Worm (Caenorhabditis elegans) whole organism, L2 larva: ENCODE results near the gene srx-134.

Experiments
- R02D3.7 ChIP-seq: fragments of 150-350 bp; optimal IDR thresholded peaks from 2 replicates; lab custom pipeline; 2014; ENCODE audit warnings: missing biosample characterization, missing genetic modification characterization
- ZK546.5 ChIP-seq: sonication (generic microtip); optimal IDR thresholded peaks from 2 replicates; lab custom pipeline; 2017; ENCODE audit warnings: missing biosample characterization, missing genetic modification characterization
- alr-1 ChIP-seq: fragments of 150-350 bp; optimal IDR thresholded peaks from 2 replicates; lab custom pipeline; 2014; ENCODE audit warnings: missing biosample characterization, missing genetic modification characterization
- aly-2 ChIP-seq: fragments of 150-350 bp; optimal IDR thresholded peaks from 2 replicates; lab custom pipeline; 2014; ENCODE audit warnings: missing biosample characterization, missing genetic modification characterization
- ama-1 ChIP-seq: fragments of 150-350 bp; optimal IDR thresholded peaks from 2 replicates; lab custom pipeline; 2018; ENCODE audit warnings: inconsistent platforms
- ceh-82 ChIP-seq: fragments of 150-350 bp; optimal IDR thresholded peaks from 2 replicates; lab custom pipeline; 2014; ENCODE audit warnings: missing biosample characterization, missing genetic modification characterization
- lin-39 ChIP-seq: fragments of 150-350 bp; optimal IDR thresholded peaks from 2 replicates; lab custom pipeline; 2014; ENCODE audit warnings: missing biosample characterization, missing genetic modification reagents, missing genetic modification characterization
- nhr-11 ChIP-seq: fragments of 150-350 bp; optimal IDR thresholded peaks from 2 replicates; lab custom pipeline; 2014; ENCODE audit warnings: missing biosample characterization, missing genetic modification characterization
- sma-3 ChIP-seq: sonication (generic microtip); optimal IDR thresholded peaks from 2 replicates; lab custom pipeline; 2016; ENCODE audit warnings: missing genetic modification reagents, missing genetic modification characterization, missing compliant biosample characterization
- unc-39 ChIP-seq: fragments of 150-350 bp; optimal IDR thresholded peaks from 2 replicates; lab custom pipeline; 2014; ENCODE audit warnings: missing biosample characterization, missing genetic modification characterization
- unc-62 ChIP-seq: fragments of 150-350 bp; optimal IDR thresholded peaks from 2 replicates; lab custom pipeline; 2014; ENCODE audit warnings: missing biosample characterization, missing genetic modification reagents, missing genetic modification characterization

ce11 chrV:13827920-13828319 lies 28.4 kb downstream of the srx-134 start, which contains the start of gene nrf-5:
- TF ChIP-seq unc-62, result no peak
- TF ChIP-seq ceh-82 (tag; lab: Kevin White, UChicago), result no peak
- TF ChIP-seq unc-39 (tag; lab: Kevin White, UChicago), result no peak
- no peak for TF ChIP-seq alr-1 (tag; lab: Kevin White, UChicago)
- no peak for TF ChIP-seq ZK546.5 (tag; lab: Kevin White, UChicago)
- TF ChIP-seq R02D3.7 (tag; lab: Kevin White, UChicago), result no peak
- TF ChIP-seq sma-3 (GFP tag; lab: Kevin White, UChicago), result no peak
- no peak for TF ChIP-seq lin-39 (tag; lab: Kevin White, UChicago)
- TF ChIP-seq nhr-11 (tag; lab: Kevin White, UChicago), result no peak
- no peak for TF ChIP-seq ama-1 (lab: Kevin White, UChicago)
- no peak for TF ChIP-seq aly-2 (tag; lab: Kevin White, UChicago)
